Worm (Caenorhabditis elegans): ENCODE results near the gene vps-18.

DNA sequence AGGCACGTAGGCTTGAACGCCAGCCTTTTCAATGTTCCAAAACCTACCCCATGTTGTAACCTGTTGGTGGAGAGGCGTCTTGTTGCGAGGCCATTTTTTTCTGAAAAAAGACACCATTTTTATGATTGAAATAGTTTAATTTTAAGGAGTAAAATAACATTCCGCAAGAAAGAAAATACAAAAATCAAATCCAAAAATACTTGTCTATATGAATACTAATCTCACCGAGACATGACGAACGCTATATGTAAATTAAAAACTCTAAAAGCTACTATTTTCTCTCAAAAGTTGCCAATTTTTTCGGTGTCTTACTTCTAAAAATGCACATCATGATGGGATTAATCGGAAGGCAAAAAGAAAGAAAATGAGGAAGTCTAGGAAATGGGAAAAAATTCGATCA, 21.1 kb downstream of the vps-18 start, which contains the start of gene T05C1.2:
- TF ChIP-seq jun-1 (tag; optimal IDR thresholded peaks at IDR 0.05) (no peak), ztf-11 (tag; optimal IDR thresholded peaks at IDR 0.05) (no peak), egl-27 (tag; optimal IDR thresholded peaks at IDR 0.05) (no peak), unc-62 (GFP tag; optimal IDR thresholded peaks at IDR 0.05) (no peak), nhr-237 (tag; optimal IDR thresholded peaks at IDR 0.05) (no peak), ztf-4 (tag; optimal IDR thresholded peaks at IDR 0.05) (no peak), ceh-90 (tag; optimal IDR thresholded peaks at IDR 0.05) (no peak), elt-3 (tag; optimal IDR thresholded peaks at IDR 0.05) (no peak), lin-13 (GFP tag; optimal IDR thresholded peaks at IDR 0.05) (no peak)
